Fruit fly (Drosophila melanogaster) whole organism, prepupa: ENCODE measurements around the gene CG2794.

Source experiments
- CG10631 ChIP-seq: fragments of 200-800 bp; sonication (Bioruptor generic); optimal IDR thresholded peaks from 2 replicates; lab custom pipeline; 2016; ENCODE audit warnings: missing biosample characterization, missing genetic modification characterization
- CG10669 ChIP-seq: fragments of 200-800 bp; sonication (Bioruptor generic); optimal IDR thresholded peaks from 3 replicates; lab custom pipeline; 2018; ENCODE audit warnings: missing biosample characterization, mild to moderate bottlenecking, missing genetic modification characterization, moderate library complexity
- CG11762 ChIP-seq: fragments of 200-800 bp; sonication (Bioruptor generic); optimal IDR thresholded peaks from 3 replicates; lab custom pipeline; 2016; ENCODE audit warnings: missing biosample characterization, missing genetic modification characterization; ENCODE audit not compliant: insufficient read depth
- CG15336 ChIP-seq: fragments of 200-800 bp; sonication (Bioruptor generic); IDR thresholded peaks from 2 replicates; pipeline ENCODE4 v1.3.6; 2022; ENCODE audit warnings: missing biosample characterization, missing genetic modification characterization
- CG1621 ChIP-seq: fragments of 200-800 bp; sonication (Bioruptor generic); optimal IDR thresholded peaks from 3 replicates; lab custom pipeline; 2018; ENCODE audit warnings: missing biosample characterization, mild to moderate bottlenecking, missing genetic modification characterization
- CG31627 ChIP-seq: fragments of 200-800 bp; sonication (Bioruptor generic); optimal IDR thresholded peaks from 3 replicates; lab custom pipeline; 2016; ENCODE audit warnings: missing biosample characterization, missing genetic modification characterization
- CG32006 ChIP-seq: fragments of 200-800 bp; sonication (Bioruptor generic); optimal IDR thresholded peaks from 3 replicates; lab custom pipeline; 2017; ENCODE audit warnings: missing biosample characterization, mild to moderate bottlenecking, missing genetic modification characterization
- CG3919 ChIP-seq: fragments of 200-800 bp; sonication (Bioruptor generic); optimal IDR thresholded peaks from 3 replicates; lab custom pipeline; 2016; ENCODE audit warnings: missing biosample characterization, missing genetic modification characterization
- CG4318 ChIP-seq: fragments of 200-800 bp; sonication (Bioruptor generic); optimal IDR thresholded peaks from 3 replicates; lab custom pipeline; 2017; ENCODE audit warnings: missing biosample characterization, mild to moderate bottlenecking, missing genetic modification characterization
- CG6163 ChIP-seq: fragments of 200-800 bp; sonication (Bioruptor generic); IDR thresholded peaks from 3 replicates; pipeline ENCODE4 v1.3.6; 2022; ENCODE audit warnings: missing biosample characterization, missing genetic modification characterization
- CG6276 ChIP-seq: fragments of 200-800 bp; sonication (Bioruptor generic); optimal IDR thresholded peaks from 2 replicates; lab custom pipeline; 2017; ENCODE audit warnings: missing biosample characterization, mild to moderate bottlenecking, missing genetic modification characterization
- CG6792 ChIP-seq: fragments of 200-800 bp; sonication (Bioruptor generic); optimal IDR thresholded peaks from 3 replicates; lab custom pipeline; 2016; ENCODE audit warnings: missing biosample characterization, missing genetic modification characterization
- CG6808 ChIP-seq: fragments of 200-800 bp; sonication (Bioruptor generic); optimal IDR thresholded peaks from 3 replicates; lab custom pipeline; 2017; ENCODE audit warnings: missing biosample characterization, missing genetic modification characterization, mild to moderate bottlenecking, moderate library complexity, missing genetic modification reagents
- CG7368 ChIP-seq: fragments of 200-800 bp; sonication (Bioruptor generic); optimal IDR thresholded peaks from 3 replicates; lab custom pipeline; 2016; ENCODE audit warnings: missing biosample characterization, missing genetic modification characterization
- CG8632 ChIP-seq: fragments of 200-800 bp; sonication (Bioruptor generic); optimal IDR thresholded peaks from 3 replicates; lab custom pipeline; 2016; ENCODE audit warnings: missing biosample characterization, missing genetic modification characterization
- CG9139 ChIP-seq: fragments of 200-800 bp; sonication (Bioruptor generic); optimal IDR thresholded peaks from 3 replicates; lab custom pipeline; 2017; ENCODE audit warnings: missing biosample characterization, mild to moderate bottlenecking, missing genetic modification characterization
- Eip75B ChIP-seq: fragments of 200-800 bp; sonication (Bioruptor generic); optimal IDR thresholded peaks from 3 replicates; lab custom pipeline; 2016; ENCODE audit warnings: missing biosample characterization, missing genetic modification characterization
- Eip78C ChIP-seq: fragments of 200-800 bp; sonication (Bioruptor generic); peaks from one replicate; lab custom pipeline; 2016; ENCODE audit warnings: missing biosample characterization, missing genetic modification characterization
- Hr39 ChIP-seq: fragments of 200-800 bp; sonication (Bioruptor generic); optimal IDR thresholded peaks from 2 replicates; lab custom pipeline; 2016; ENCODE audit warnings: missing biosample characterization, missing genetic modification characterization
- Hr4 ChIP-seq: fragments of 200-800 bp; sonication (Bioruptor generic); optimal IDR thresholded peaks from 3 replicates; lab custom pipeline; 2016; ENCODE audit warnings: missing biosample characterization, missing genetic modification characterization
- Lpt ChIP-seq: fragments of 200-800 bp; sonication (Bioruptor generic); optimal IDR thresholded peaks from 3 replicates; lab custom pipeline; 2016; ENCODE audit warnings: missing biosample characterization, missing genetic modification characterization
- Met ChIP-seq: fragments of 200-800 bp; sonication (Bioruptor generic); optimal IDR thresholded peaks from 3 replicates; lab custom pipeline; 2016; ENCODE audit warnings: missing biosample characterization, missing genetic modification characterization
- OdsH ChIP-seq: fragments of 200-800 bp; sonication (Bioruptor generic); optimal IDR thresholded peaks from 3 replicates; lab custom pipeline; 2016; ENCODE audit warnings: missing biosample characterization, missing genetic modification characterization
- Smox ChIP-seq: fragments of 200-800 bp; sonication (Bioruptor generic); optimal IDR thresholded peaks from 3 replicates; lab custom pipeline; 2016; ENCODE audit warnings: missing biosample characterization, missing genetic modification characterization
- Sox14 ChIP-seq: fragments of 200-800 bp; sonication (Bioruptor generic); optimal IDR thresholded peaks from 3 replicates; lab custom pipeline; 2016; ENCODE audit warnings: missing biosample characterization, missing genetic modification characterization
- Sox15 ChIP-seq: fragments of 200-800 bp; sonication (Bioruptor generic); optimal IDR thresholded peaks from 3 replicates; lab custom pipeline; 2016; ENCODE audit warnings: missing biosample characterization, missing genetic modification characterization
- achi ChIP-seq: fragments of 200-800 bp; sonication (Bioruptor generic); optimal IDR thresholded peaks from 3 replicates; lab custom pipeline; 2016; ENCODE audit warnings: missing biosample characterization, missing genetic modification characterization
- acj6 ChIP-seq: fragments of 200-800 bp; sonication (Bioruptor generic); optimal IDR thresholded peaks from 3 replicates; lab custom pipeline; 2016; ENCODE audit warnings: missing biosample characterization, missing genetic modification characterization
- cyc ChIP-seq: fragments of 200-800 bp; sonication (Bioruptor generic); optimal IDR thresholded peaks from 3 replicates; lab custom pipeline; 2016; ENCODE audit warnings: missing biosample characterization, missing genetic modification characterization
- dac ChIP-seq: fragments of 200-800 bp; sonication (Bioruptor generic); optimal IDR thresholded peaks from 2 replicates; lab custom pipeline; 2017; ENCODE audit warnings: missing biosample characterization, mild to moderate bottlenecking, missing genetic modification characterization
- eg ChIP-seq: fragments of 200-800 bp; sonication (Bioruptor generic); IDR thresholded peaks from 3 replicates; pipeline ENCODE4 v1.3.6; 2022; ENCODE audit warnings: missing biosample characterization, missing genetic modification characterization
- esn ChIP-seq: fragments of 200-800 bp; sonication (Bioruptor generic); optimal IDR thresholded peaks from 2 replicates; lab custom pipeline; 2016; ENCODE audit warnings: missing biosample characterization, mild to moderate bottlenecking, missing genetic modification characterization, moderate library complexity
- fd85E ChIP-seq: fragments of 200-800 bp; sonication (Bioruptor generic); optimal IDR thresholded peaks from 3 replicates; lab custom pipeline; 2016; ENCODE audit warnings: missing biosample characterization, missing genetic modification characterization
- fkh ChIP-seq: fragments of 200-800 bp; sonication (Bioruptor generic); optimal IDR thresholded peaks from 3 replicates; lab custom pipeline; 2017; ENCODE audit warnings: missing biosample characterization, mild to moderate bottlenecking, missing genetic modification characterization, moderate library complexity
- lz ChIP-seq: fragments of 200-800 bp; sonication (Bioruptor generic); optimal IDR thresholded peaks from 3 replicates; lab custom pipeline; 2016; ENCODE audit warnings: missing biosample characterization, missing genetic modification characterization
- net ChIP-seq: fragments of 200-800 bp; sonication (Bioruptor generic); optimal IDR thresholded peaks from 3 replicates; lab custom pipeline; 2016; ENCODE audit warnings: missing biosample characterization, missing genetic modification characterization
- pdm3 ChIP-seq: fragments of 200-800 bp; sonication (Bioruptor generic); optimal IDR thresholded peaks from 3 replicates; lab custom pipeline; 2016; ENCODE audit warnings: missing biosample characterization, missing genetic modification characterization
- salr ChIP-seq, 2 experiments: fragments of 200-800 bp; sonication (Bioruptor generic); optimal IDR thresholded peaks; 3 replicates each; lab custom pipeline; 2016 to 2018; ENCODE audit warnings: missing biosample characterization in 2 of 2, missing genetic modification characterization in 2 of 2, mild to moderate bottlenecking in 1 of 2
- spab ChIP-seq: fragments of 200-800 bp; sonication (Bioruptor generic); optimal IDR thresholded peaks from 2 replicates; lab custom pipeline; 2017; ENCODE audit warnings: missing biosample characterization, mild to moderate bottlenecking, missing genetic modification characterization, missing genetic modification reagents
- ss ChIP-seq, 2 experiments: fragments of 200-800 bp; sonication (Bioruptor generic); optimal IDR thresholded peaks; 2 replicates in 1 of 2; 3 replicates in 1 of 2; lab custom pipeline; 2017 to 2018; ENCODE audit warnings: mild to moderate bottlenecking in 2 of 2, missing biosample characterization in 2 of 2, missing genetic modification characterization in 2 of 2, moderate library complexity in 1 of 2
- svp ChIP-seq: fragments of 200-800 bp; sonication (Bioruptor generic); peaks from one replicate; lab custom pipeline; 2016; ENCODE audit warnings: missing biosample characterization, missing genetic modification characterization
- topi ChIP-seq: fragments of 200-800 bp; sonication (Bioruptor generic); optimal IDR thresholded peaks from 3 replicates; lab custom pipeline; 2016; ENCODE audit warnings: missing biosample characterization, missing genetic modification characterization

CG2794 gene

DNA sequence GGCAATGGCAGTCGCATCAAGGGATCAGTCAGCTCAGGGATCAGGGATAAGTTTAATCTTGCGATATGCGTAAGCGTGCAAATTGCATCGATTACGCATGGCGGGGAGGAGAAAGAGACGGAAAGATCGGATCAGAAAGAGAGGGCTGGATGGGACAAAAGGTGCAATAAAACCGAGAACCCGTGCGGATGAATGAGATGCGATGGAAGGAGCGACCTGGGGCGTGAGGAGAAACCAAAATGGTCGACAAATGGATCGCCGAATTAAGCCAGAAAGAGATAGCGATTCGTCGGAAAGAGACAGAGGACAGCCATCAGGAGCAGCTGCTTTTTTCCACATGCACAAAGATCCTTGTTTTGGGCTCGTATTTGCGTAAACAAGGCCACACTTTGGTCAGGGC is 33.8 kb downstream of the CG2794 start:
- TF ChIP-seq CG4318 (GFP tag; lab: Kevin White, UChicago), result no peak
- TF ChIP-seq CG31627, result no peak
- TF ChIP-seq CG32006 (GFP tag; lab: Kevin White, UChicago), result no peak
- no peak for TF ChIP-seq CG10669

DNA sequence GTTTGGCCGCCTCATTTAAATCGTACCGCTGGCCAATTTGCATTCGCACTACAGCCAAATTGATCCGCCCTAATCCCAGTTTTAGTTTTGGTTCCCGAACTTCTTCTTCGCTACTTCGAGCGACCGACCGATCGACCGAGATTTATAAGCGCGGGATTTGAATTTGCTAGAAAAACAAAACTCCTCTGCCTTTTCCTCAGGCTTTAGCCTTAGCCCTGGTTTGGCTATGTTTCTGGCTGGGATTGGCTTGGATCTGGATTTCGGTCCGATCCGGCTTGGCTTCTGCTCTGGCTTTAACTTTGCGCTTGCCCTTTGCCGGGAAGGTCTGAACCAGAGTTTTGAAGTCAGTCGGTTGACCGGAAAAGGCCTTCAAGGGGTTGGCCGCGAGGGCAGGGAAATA is 37.9 kb downstream of the CG2794 start:
- TF ChIP-seq acj6 (GFP tag; lab: Kevin White, UChicago) (no peak), CG7368 (GFP tag; lab: Kevin White, UChicago) (no peak), CG6792 (GFP tag; lab: Kevin White, UChicago) (no peak), CG6276 (GFP tag; lab: Kevin White, UChicago) (no peak), salr (GFP tag; optimal IDR thresholded peaks at IDR 0.05; lab: Kevin White, UChicago) (no peak)
- TF ChIP-seq, all 60 proteins: peak for 0

dm6 chr2L:602439-602879 is 38.5 kb downstream of the CG2794 start, which contains the start of gene CG13689:
TSS of gene CG13689 (plus strand) at chr2L:602813.
- TF ChIP-seq CG6808 (GFP tag; lab: Kevin White, UChicago) (no peak), Hr4 (GFP tag; lab: Kevin White, UChicago) (peak; percentile 58), Sox15 (GFP tag; lab: Kevin White, UChicago) (no peak), Smox (GFP tag; lab: Kevin White, UChicago) (peak; percentile 17), lz (GFP tag; lab: Kevin White, UChicago) (peak; percentile 44), CG31627 (peak; percentile 56), Hr39 (GFP tag; lab: Kevin White, UChicago) (peak; percentile 51), Eip75B (GFP tag; lab: Kevin White, UChicago) (peak; percentile 11), CG1621 (tag; lab: Kevin White, UChicago) (no peak), CG3919 (GFP tag; lab: Kevin White, UChicago) (peak; percentile 27), CG7368 (GFP tag; lab: Kevin White, UChicago) (no peak), pdm3 (GFP tag; lab: Kevin White, UChicago) (peak; percentile 56), salr (GFP tag; optimal IDR thresholded peaks at IDR 0.05; lab: Kevin White, UChicago) (no peak), ss (GFP tag; optimal IDR thresholded peaks at IDR 0.05; lab: Kevin White, UChicago) (no peak), fkh (GFP tag; lab: Kevin White, UChicago) (peak; percentile 90), CG10631 (GFP tag; lab: Kevin White, UChicago) (peak; percentile 46), dac (GFP tag; lab: Kevin White, UChicago) (no peak), OdsH (GFP tag; lab: Kevin White, UChicago) (peak; percentile 34), net (GFP tag; lab: Kevin White, UChicago) (peak; percentile 1), CG4318 (GFP tag; lab: Kevin White, UChicago) (no peak), cyc (GFP tag; lab: Kevin White, UChicago) (peak; percentile 45), CG8632 (no peak), CG6792 (GFP tag; lab: Kevin White, UChicago) (peak; percentile 10), Met (GFP tag; lab: Kevin White, UChicago) (peak; percentile 53), svp (GFP tag; lab: Kevin White, UChicago) (peak; percentile 61), Eip78C (GFP tag; lab: Kevin White, UChicago) (peak; percentile 82), acj6 (GFP tag; lab: Kevin White, UChicago) (peak; percentile 31), topi (GFP tag; lab: Kevin White, UChicago) (peak; percentile 28), esn (GFP tag; lab: Kevin White, UChicago) (peak; percentile 60), Sox14 (peak; percentile 46)

DNA sequence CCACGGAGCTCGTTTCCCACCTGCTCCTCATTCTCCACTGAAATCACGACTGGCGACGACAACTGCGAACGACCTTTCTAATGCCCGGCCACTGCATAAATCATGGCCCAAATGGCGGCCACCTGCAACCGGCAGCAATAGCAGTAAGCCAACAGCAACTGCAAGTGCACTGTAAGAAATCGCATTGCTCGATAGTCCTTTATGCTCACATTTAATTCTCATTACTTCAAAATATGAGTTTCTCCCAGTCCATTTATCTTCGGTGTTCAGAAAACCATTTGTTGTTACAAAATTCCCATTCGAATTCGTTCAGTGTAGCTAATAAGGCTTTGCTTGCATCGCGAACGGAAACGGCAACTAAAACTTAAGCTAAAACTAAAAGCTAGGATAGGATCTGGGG is 40.1 kb downstream of the CG2794 start:
- TF ChIP-seq CG11762 (GFP tag; lab: Kevin White, UChicago) (peak; percentile 16), achi (GFP tag; lab: Kevin White, UChicago) (peak; percentile 38), dac (GFP tag; lab: Kevin White, UChicago) (peak; percentile 57), CG1621 (tag; lab: Kevin White, UChicago) (no peak), salr (GFP tag; optimal IDR thresholded peaks at IDR 0.05; lab: Kevin White, UChicago) (peak in 1 of 2 experiments; percentile 21), eg (GFP tag; lab: Robert Waterston, UW) (peak; percentile 88), esn (GFP tag; lab: Kevin White, UChicago) (peak; percentile 9), CG15336 (GFP tag; lab: Robert Waterston, UW) (peak; percentile 75), CG10669 (peak; percentile 47), CG10631 (GFP tag; lab: Kevin White, UChicago) (peak; percentile 29), CG9139 (GFP tag; lab: Kevin White, UChicago) (no peak), lz (GFP tag; lab: Kevin White, UChicago) (no peak), Lpt (GFP tag; lab: Kevin White, UChicago) (peak; percentile 46), CG32006 (GFP tag; lab: Kevin White, UChicago) (peak; percentile 81), CG6163 (GFP tag; lab: Robert Waterston, UW) (peak; percentile 74), CG4318 (GFP tag; lab: Kevin White, UChicago) (peak; percentile 56), fd85E (GFP tag; lab: Kevin White, UChicago) (no peak), fkh (GFP tag; lab: Kevin White, UChicago) (no peak), svp (GFP tag; lab: Kevin White, UChicago) (peak; percentile 66), CG6808 (GFP tag; lab: Kevin White, UChicago) (no peak), spab (no peak), OdsH (GFP tag; lab: Kevin White, UChicago) (peak; percentile 49), net (GFP tag; lab: Kevin White, UChicago) (peak; percentile 42), acj6 (GFP tag; lab: Kevin White, UChicago) (no peak), Sox14 (peak; percentile 23), CG6276 (GFP tag; lab: Kevin White, UChicago) (peak; percentile 78)
